Fruit fly (Drosophila melanogaster) whole organism, embryonic: ENCODE data around the gene Nup43.

Source experiments
- CG10267 ChIP-seq: fragments of 200-800 bp; sonication (Bioruptor generic); optimal IDR thresholded peaks from 2 replicates; lab custom pipeline; 2018; ENCODE audit warnings: missing biosample characterization, mild to moderate bottlenecking, missing genetic modification characterization, moderate library complexity
- CG10979 ChIP-seq: fragments of 200-800 bp; sonication (Bioruptor generic); optimal IDR thresholded peaks from 2 replicates; lab custom pipeline; 2018; ENCODE audit warnings: missing biosample characterization, mild to moderate bottlenecking, missing genetic modification characterization, moderate library complexity
- CG11398 ChIP-seq: fragments of 200-800 bp; sonication (Bioruptor generic); optimal IDR thresholded peaks from 2 replicates; lab custom pipeline; 2016; ENCODE audit warnings: missing biosample characterization, missing genetic modification characterization
- CG11504 ChIP-seq: fragments of 200-800 bp; sonication (Bioruptor generic); optimal IDR thresholded peaks from 3 replicates; lab custom pipeline; 2019; ENCODE audit warnings: missing biosample characterization, mild to moderate bottlenecking, missing genetic modification characterization, moderate library complexity
- CG14667 ChIP-seq: fragments of 200-800 bp; sonication (Bioruptor generic); IDR thresholded peaks from 2 replicates; pipeline ENCODE4 v1.3.6; 2022; ENCODE audit warnings: missing biosample characterization, missing genetic modification characterization
- CG14965 ChIP-seq: fragments of 200-800 bp; sonication (Bioruptor generic); optimal IDR thresholded peaks from 2 replicates; lab custom pipeline; 2016; ENCODE audit warnings: missing biosample characterization, missing genetic modification characterization, borderline replicate concordance
- CG15269 ChIP-seq: fragments of 200-800 bp; sonication (Bioruptor generic); optimal IDR thresholded peaks from 2 replicates; lab custom pipeline; 2018; ENCODE audit warnings: missing biosample characterization, mild to moderate bottlenecking, missing genetic modification characterization, moderate library complexity
- CG15601 ChIP-seq: fragments of 200-800 bp; sonication (Bioruptor generic); optimal IDR thresholded peaks from 3 replicates; lab custom pipeline; 2019; ENCODE audit warnings: missing biosample characterization, mild to moderate bottlenecking, missing genetic modification characterization, moderate library complexity
- CG18011 ChIP-seq: fragments of 200-800 bp; sonication (Bioruptor generic); optimal IDR thresholded peaks from 2 replicates; lab custom pipeline; 2017; ENCODE audit warnings: missing biosample characterization, missing genetic modification characterization, mild to moderate bottlenecking, moderate library complexity, missing genotype
- CG30431 ChIP-seq: fragments of 200-800 bp; sonication (Bioruptor generic); optimal IDR thresholded peaks from 2 replicates; lab custom pipeline; 2017; ENCODE audit warnings: missing biosample characterization, missing genetic modification characterization
- CG32772 ChIP-seq: fragments of 200-800 bp; sonication (Bioruptor generic); IDR thresholded peaks from 2 replicates; pipeline ENCODE4 v1.3.6; 2022; ENCODE audit warnings: missing biosample characterization, missing genetic modification characterization
- CG3281 ChIP-seq: fragments of 200-800 bp; sonication (Bioruptor generic); optimal IDR thresholded peaks from 3 replicates; lab custom pipeline; 2017; ENCODE audit warnings: missing biosample characterization, mild to moderate bottlenecking, missing genetic modification characterization
- CG3838 ChIP-seq: fragments of 200-800 bp; sonication (Bioruptor generic); optimal IDR thresholded peaks from 3 replicates; lab custom pipeline; 2016; ENCODE audit warnings: missing biosample characterization, missing genetic modification characterization
- CG4360 ChIP-seq: fragments of 200-800 bp; sonication (Bioruptor generic); IDR thresholded peaks from 2 replicates; pipeline ENCODE4 v1.3.6; 2022; ENCODE audit warnings: missing biosample characterization, missing genetic modification characterization
- CG5180 ChIP-seq: fragments of 200-800 bp; sonication (Bioruptor generic); optimal IDR thresholded peaks from 3 replicates; lab custom pipeline; 2017; ENCODE audit warnings: missing biosample characterization, missing genetic modification characterization, mild to moderate bottlenecking, moderate library complexity, missing genetic modification reagents
- CG6683 ChIP-seq: fragments of 200-800 bp; sonication (Bioruptor generic); optimal IDR thresholded peaks from 2 replicates; lab custom pipeline; 2017; ENCODE audit warnings: missing biosample characterization, mild to moderate bottlenecking, missing genetic modification characterization, missing genetic modification reagents
- CkIIα-i1 ChIP-seq: fragments of 200-800 bp; sonication (Bioruptor generic); IDR thresholded peaks from 2 replicates; pipeline ENCODE4 v1.3.6; 2022; ENCODE audit warnings: missing biosample characterization, missing genetic modification characterization
- Dad ChIP-seq: fragments of 200-800 bp; sonication (Bioruptor generic); optimal IDR thresholded peaks from 3 replicates; lab custom pipeline; 2016; ENCODE audit warnings: missing biosample characterization, missing genetic modification characterization
- Dbx ChIP-seq: fragments of 200-800 bp; sonication (Bioruptor generic); IDR thresholded peaks from 3 replicates; pipeline ENCODE4 v1.3.6; 2022; ENCODE audit warnings: missing biosample characterization, missing genetic modification characterization
- Gsc ChIP-seq: fragments of 200-800 bp; sonication (Bioruptor generic); IDR thresholded peaks from 2 replicates; pipeline ENCODE4 v1.3.6; 2022; ENCODE audit warnings: missing biosample characterization, missing genetic modification characterization
- HHEX ChIP-seq: fragments of 200-800 bp; sonication (Bioruptor generic); optimal IDR thresholded peaks from 3 replicates; lab custom pipeline; 2017; ENCODE audit warnings: missing biosample characterization, mild to moderate bottlenecking, missing genetic modification characterization, missing genetic modification reagents
- HLHmδ ChIP-seq: fragments of 200-800 bp; sonication (Bioruptor generic); optimal IDR thresholded peaks from 2 replicates; lab custom pipeline; 2018; ENCODE audit warnings: missing biosample characterization, mild to moderate bottlenecking, missing genetic modification characterization, moderate library complexity
- Hand ChIP-seq: fragments of 200-800 bp; sonication (Bioruptor generic); optimal IDR thresholded peaks from 2 replicates; lab custom pipeline; 2017; ENCODE audit warnings: mild to moderate bottlenecking, missing biosample characterization, missing genetic modification reagents, missing genetic modification characterization
- Hr3 ChIP-seq: fragments of 200-800 bp; sonication (Bioruptor generic); optimal IDR thresholded peaks from 3 replicates; lab custom pipeline; 2016; ENCODE audit warnings: missing biosample characterization, missing genetic modification characterization
- Hr39 ChIP-seq: fragments of >200 bp; optimal IDR thresholded peaks from 2 replicates; lab custom pipeline; 2017
- MBD-R2 ChIP-seq: fragments of 200-800 bp; sonication (Bioruptor generic); IDR thresholded peaks from 2 replicates; pipeline ENCODE4 v1.3.6; 2022; ENCODE audit warnings: missing biosample characterization, missing genetic modification characterization
- Max ChIP-seq: fragments of 200-800 bp; sonication (Bioruptor generic); optimal IDR thresholded peaks from 2 replicates; lab custom pipeline; 2016; ENCODE audit warnings: missing biosample characterization, mild to moderate bottlenecking, missing genetic modification characterization
- Neu2 ChIP-seq: fragments of 200-800 bp; sonication (Bioruptor generic); optimal IDR thresholded peaks from 3 replicates; lab custom pipeline; 2016; ENCODE audit warnings: missing biosample characterization, missing genetic modification characterization, borderline replicate concordance
- Oaz ChIP-seq: fragments of 200-800 bp; sonication (Bioruptor generic); IDR thresholded peaks from 2 replicates; pipeline ENCODE4 v1.3.6; 2022; ENCODE audit warnings: missing biosample characterization, missing genetic modification characterization
- Oli ChIP-seq: fragments of 200-800 bp; sonication (Bioruptor generic); optimal IDR thresholded peaks from 2 replicates; lab custom pipeline; 2018; ENCODE audit warnings: missing biosample characterization, mild to moderate bottlenecking, missing genetic modification characterization, moderate library complexity
- Taf1 ChIP-seq: fragments of 200-800 bp; sonication (Bioruptor generic); IDR thresholded peaks from 2 replicates; pipeline ENCODE4 v1.3.6; 2022; ENCODE audit warnings: missing biosample characterization, missing genetic modification characterization
- amos ChIP-seq: fragments of 200-800 bp; sonication (Bioruptor generic); IDR thresholded peaks from 2 replicates; pipeline ENCODE4 v1.3.6; 2022; ENCODE audit warnings: missing biosample characterization, missing genetic modification characterization; ENCODE audit not compliant: partially characterized antibody
- croc ChIP-seq: fragments of 200-800 bp; sonication (Bioruptor generic); conservative IDR thresholded peaks from 3 replicates; pipeline ENCODE4 v1.3.6; 2022; ENCODE audit warnings: missing biosample characterization, missing genetic modification characterization
- dimm ChIP-seq: fragments of 200-800 bp; sonication (Bioruptor generic); IDR thresholded peaks from 2 replicates; pipeline ENCODE4 v1.3.6; 2022; ENCODE audit warnings: missing biosample characterization, missing genetic modification characterization
- dmrt11E ChIP-seq: fragments of 200-800 bp; sonication (Bioruptor generic); optimal IDR thresholded peaks from 3 replicates; lab custom pipeline; 2018; ENCODE audit warnings: missing biosample characterization, mild to moderate bottlenecking, missing genetic modification characterization, moderate library complexity
- esg ChIP-seq: fragments of 200-800 bp; sonication (Bioruptor generic); conservative IDR thresholded peaks from 2 replicates; pipeline ENCODE4 v1.3.6; 2022; ENCODE audit warnings: missing biosample characterization, missing genetic modification characterization
- ewg ChIP-seq: fragments of 200-800 bp; sonication (Bioruptor generic); optimal IDR thresholded peaks from 3 replicates; lab custom pipeline; 2017; ENCODE audit warnings: mild to moderate bottlenecking, missing biosample characterization, missing genetic modification reagents, missing genetic modification characterization
- gem ChIP-seq: fragments of 200-800 bp; sonication (Bioruptor generic); optimal IDR thresholded peaks from 2 replicates; lab custom pipeline; 2019; ENCODE audit warnings: missing biosample characterization, mild to moderate bottlenecking, missing genetic modification characterization, moderate library complexity
- gfzf ChIP-seq: fragments of 200-800 bp; sonication (Bioruptor generic); optimal IDR thresholded peaks from 2 replicates; lab custom pipeline; 2016; ENCODE audit warnings: missing biosample characterization, mild to moderate bottlenecking, missing genetic modification characterization, moderate library complexity
- hb ChIP-seq: fragments of 200-800 bp; sonication (Bioruptor generic); IDR thresholded peaks from 3 replicates; pipeline ENCODE4 v1.3.6; 2022; ENCODE audit warnings: missing biosample characterization, missing genetic modification characterization; ENCODE audit not compliant: partially characterized antibody
- her ChIP-seq: fragments of 200-800 bp; sonication (Bioruptor generic); optimal IDR thresholded peaks from 2 replicates; lab custom pipeline; 2016; ENCODE audit warnings: missing biosample characterization, missing genetic modification characterization
- kah ChIP-seq: fragments of 200-800 bp; sonication (Bioruptor generic); optimal IDR thresholded peaks from 2 replicates; lab custom pipeline; 2018; ENCODE audit warnings: missing biosample characterization, mild to moderate bottlenecking, missing genetic modification characterization
- org-1 ChIP-seq: fragments of 200-800 bp; sonication (Bioruptor generic); optimal IDR thresholded peaks from 2 replicates; lab custom pipeline; 2017; ENCODE audit warnings: missing biosample characterization, missing genetic modification characterization
- psq ChIP-seq: fragments of 200-800 bp; sonication (Bioruptor generic); optimal IDR thresholded peaks from 2 replicates; lab custom pipeline; 2017; ENCODE audit warnings: missing biosample characterization, missing genetic modification characterization
- pum ChIP-seq: fragments of 200-800 bp; sonication (Bioruptor generic); optimal IDR thresholded peaks from 2 replicates; lab custom pipeline; 2016; ENCODE audit warnings: missing biosample characterization, missing genetic modification characterization
- pzg ChIP-seq: fragments of 200-800 bp; sonication (Bioruptor generic); optimal IDR thresholded peaks from 3 replicates; lab custom pipeline; 2018; ENCODE audit warnings: missing biosample characterization, mild to moderate bottlenecking, missing genetic modification characterization, moderate library complexity
- sr ChIP-seq: fragments of 200-800 bp; sonication (Bioruptor generic); IDR thresholded peaks from 3 replicates; pipeline ENCODE4 v1.3.6; 2022; ENCODE audit warnings: missing biosample characterization, missing genetic modification characterization
- tap ChIP-seq: fragments of 200-800 bp; optimal IDR thresholded peaks from 3 replicates; lab custom pipeline; 2019; ENCODE audit warnings: missing biosample characterization, mild to moderate bottlenecking, missing genetic modification characterization, moderate library complexity
- trem ChIP-seq: fragments of 200-800 bp; optimal IDR thresholded peaks from 3 replicates; lab custom pipeline; 2019; ENCODE audit warnings: missing biosample characterization, mild to moderate bottlenecking, missing genetic modification characterization, moderate library complexity
- ttk ChIP-seq: fragments of 200-800 bp; sonication (Bioruptor generic); IDR thresholded peaks from 2 replicates; pipeline ENCODE4 v2.1.2; 2022; ENCODE audit warnings: missing biosample characterization, missing genetic modification characterization

The Nup43 gene

DNA sequence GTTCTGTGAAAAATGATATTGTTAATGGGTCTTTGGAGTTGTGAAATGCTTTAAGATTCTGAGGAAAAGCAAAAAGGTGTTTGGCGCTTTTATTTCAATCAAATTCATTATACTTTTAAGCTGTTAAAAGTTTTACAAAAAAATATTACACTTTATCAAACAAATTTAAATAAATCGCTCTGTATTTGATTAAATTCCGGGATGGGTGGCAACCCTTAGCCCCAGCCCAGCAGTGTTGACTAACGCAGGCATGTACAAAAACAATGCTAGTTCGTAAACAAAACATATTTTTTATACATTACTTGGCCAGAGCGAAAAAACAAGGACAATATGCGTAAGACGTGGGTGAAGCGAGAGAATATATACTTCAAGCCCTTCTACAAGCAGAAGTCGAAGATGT is 38.3 kb downstream of the Nup43 start, which contains the start of gene CG7685 (continued):
- no peak for TF ChIP-seq hb (GFP tag; lab: Robert Waterston, UW)
- peak; percentile 95 for TF ChIP-seq CG10267
- no peak for TF ChIP-seq Hand (GFP tag; lab: Kevin White, UChicago)
- TF ChIP-seq CG5180 (GFP tag; lab: Kevin White, UChicago), result peak; percentile 28
- TF ChIP-seq Oli, result peak; percentile 40
- TF ChIP-seq her (GFP tag; lab: Kevin White, UChicago), result peak; percentile 63
- no peak for TF ChIP-seq dimm (GFP tag; lab: Robert Waterston, UW)
- peak; percentile 22 for TF ChIP-seq gfzf
- TF ChIP-seq CG30431 (GFP tag; lab: Kevin White, UChicago), result no peak
- peak; percentile 10 for TF ChIP-seq CG6683 (GFP tag; lab: Kevin White, UChicago)
- 0 out of 2 replicates have a peak, but pooled peaks have one; percentile 8 for TF ChIP-seq Taf1 (GFP tag; lab: Robert Waterston, UW)
- TF ChIP-seq Dad (GFP tag; lab: Kevin White, UChicago), result peak; percentile 50
- TF ChIP-seq HHEX (GFP tag; lab: Kevin White, UChicago), result peak; percentile 40
- peak; percentile 45 for TF ChIP-seq CG15601 (tag; lab: Kevin White, UChicago)
- peak; percentile 92 for TF ChIP-seq MBD-R2 (GFP tag; lab: Robert Waterston, UW)
- peak; percentile 52 for TF ChIP-seq CG10979 (tag; lab: Kevin White, UChicago)
- no peak for TF ChIP-seq CG11398 (GFP tag; lab: Kevin White, UChicago)
- TF ChIP-seq CG15269 (tag; lab: Kevin White, UChicago), result peak; percentile 73
- no peak for TF ChIP-seq CG14667
- TF ChIP-seq amos (GFP tag; lab: Robert Waterston, UW), result no peak
- TF ChIP-seq Max (GFP tag; lab: Kevin White, UChicago), result peak; percentile 28
- no peak for TF ChIP-seq CG14965
- no peak for TF ChIP-seq Gsc (GFP tag; lab: Robert Waterston, UW)
- TF ChIP-seq Neu2 (GFP tag; lab: Kevin White, UChicago), result no peak
- peak; percentile 52 for TF ChIP-seq Hr3 (GFP tag; lab: Kevin White, UChicago)
- no peak for TF ChIP-seq psq (GFP tag; lab: Kevin White, UChicago)
- TF ChIP-seq CG18011 (GFP tag; lab: Kevin White, UChicago), result peak; percentile 57
- TF ChIP-seq esg (GFP tag; lab: Robert Waterston, UW), result no peak
- TF ChIP-seq CG11504 (tag; lab: Kevin White, UChicago), result peak; percentile 70
- TF ChIP-seq HLHmδ (GFP tag; lab: Kevin White, UChicago), result no peak
- TF ChIP-seq CG4360 (GFP tag; lab: Robert Waterston, UW), result peak; percentile 45; the same call in 1 of the 2 replicates
- peak; percentile 36 for TF ChIP-seq tap (tag; lab: Kevin White, UChicago)
- peak; percentile 77 for TF ChIP-seq CG3281 (GFP tag; lab: Kevin White, UChicago)
- TF ChIP-seq Dbx (GFP tag; lab: Robert Waterston, UW), result peak; percentile 60; the same call in 1 of the 3 replicates
- no peak for TF ChIP-seq sr (GFP tag; lab: Robert Waterston, UW)
- TF ChIP-seq org-1 (GFP tag; lab: Kevin White, UChicago), result peak; percentile 56
- TF ChIP-seq CG32772, result no peak
- 0 out of 2 replicates have a peak, but pooled peaks have one; percentile 22 for TF ChIP-seq ttk (GFP tag; lab: Robert Waterston, UW)
- peak; percentile 62 for TF ChIP-seq pzg (GFP tag; lab: Kevin White, UChicago)
- TF ChIP-seq trem, result peak; percentile 63
- TF ChIP-seq Hr39 (lab: Kevin White, UChicago), result no peak
- TF ChIP-seq pum (GFP tag; lab: Kevin White, UChicago), result peak; percentile 43
- no peak for TF ChIP-seq Oaz (GFP tag; lab: Robert Waterston, UW)
- no peak for TF ChIP-seq CkIIα-i1
- TF ChIP-seq dmrt11E (tag; lab: Kevin White, UChicago), result peak; percentile 30
- no peak for TF ChIP-seq croc (GFP tag; lab: Robert Waterston, UW)
- peak; percentile 56 for TF ChIP-seq kah (GFP tag; lab: Kevin White, UChicago)
- peak; percentile 72 for TF ChIP-seq gem (tag; lab: Kevin White, UChicago)
- TF ChIP-seq ewg (GFP tag; lab: Kevin White, UChicago), result peak; percentile 19
- peak; percentile 18 for TF ChIP-seq CG3838 (GFP tag; lab: Kevin White, UChicago)
